Worm (Caenorhabditis elegans) whole organism, L2 larva: ENCODE results near the gene tag-123.

Experiments used
- lsy-2 ChIP-seq, 2 experiments: fragments of 150-350 bp in 1 of 2; sonication (generic microtip) in 1 of 2; optimal IDR thresholded peaks; 2 replicates each; lab custom pipeline; 2014 to 2017; ENCODE audit warnings: missing biosample characterization in 2 of 2, missing genetic modification characterization in 2 of 2
- mab-5 ChIP-seq: fragments of 150-350 bp; optimal IDR thresholded peaks from 2 replicates; lab custom pipeline; 2014; ENCODE audit warnings: missing biosample characterization, missing genetic modification characterization
- nhr-11 ChIP-seq: fragments of 150-350 bp; optimal IDR thresholded peaks from 2 replicates; lab custom pipeline; 2014; ENCODE audit warnings: missing biosample characterization, missing genetic modification characterization
- nhr-6 ChIP-seq: fragments of 150-350 bp; optimal IDR thresholded peaks from 2 replicates; lab custom pipeline; 2014; ENCODE audit warnings: missing biosample characterization, missing genetic modification characterization
- unc-55 ChIP-seq: fragments of 150-350 bp; sonication (generic microtip); optimal IDR thresholded peaks from 3 replicates; lab custom pipeline; 2014; ENCODE audit warnings: missing biosample characterization, missing genetic modification reagents, missing genetic modification characterization

DNA sequence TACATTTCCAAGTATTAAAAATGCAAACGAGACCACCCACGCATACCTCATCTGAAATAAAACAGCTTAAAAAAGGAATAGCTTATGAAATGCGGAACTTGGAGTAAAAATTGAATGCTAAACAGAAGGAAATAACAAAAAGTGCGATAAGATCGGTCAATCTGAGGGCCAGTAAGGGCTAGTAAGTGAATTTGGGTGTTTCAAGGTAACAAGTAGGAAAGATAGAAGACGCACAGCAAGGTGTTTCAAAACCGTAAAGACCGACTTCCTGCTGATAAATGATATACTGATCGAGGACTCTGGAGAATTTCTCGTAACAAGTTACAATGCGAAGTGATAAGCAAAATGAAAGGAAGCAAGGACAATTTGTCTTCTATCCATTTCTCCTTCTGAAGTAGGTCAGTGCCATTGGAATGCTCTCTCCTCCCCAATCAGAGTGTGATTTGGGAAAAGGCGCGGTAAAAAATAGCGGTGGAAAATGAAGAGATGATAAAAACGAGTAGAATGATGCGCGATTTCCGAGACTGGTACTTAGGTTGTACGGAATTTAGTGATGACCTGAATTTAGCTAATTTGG, 33.8 kb upstream of the tag-123 start, which contains the start of gene dpy-6:
- TF ChIP-seq nhr-6 (tag; lab: Kevin White, UChicago) (no peak), lsy-2 (tag; optimal IDR thresholded peaks at IDR 0.05; lab: Kevin White, UChicago) (no peak), nhr-11 (no peak), mab-5 (tag; lab: Kevin White, UChicago) (no peak), unc-55 (GFP tag; lab: Kevin White, UChicago) (no peak)
